Fruit fly (Drosophila melanogaster) whole organism, embryonic: ENCODE measurements around the gene eIF3l.

Source experiments
- Abd-B ChIP-seq: fragments of 200-800 bp; sonication (Bioruptor generic); optimal IDR thresholded peaks from 2 replicates; lab custom pipeline; 2018; ENCODE audit warnings: missing biosample characterization, mild to moderate bottlenecking, missing genetic modification characterization, moderate library complexity
- C15 ChIP-seq: fragments of 200-800 bp; sonication (Bioruptor generic); IDR thresholded peaks from 3 replicates; pipeline ENCODE4 v1.3.6; 2022; ENCODE audit warnings: missing biosample characterization, missing genetic modification characterization
- CG10267 ChIP-seq: fragments of 200-800 bp; sonication (Bioruptor generic); optimal IDR thresholded peaks from 2 replicates; lab custom pipeline; 2018; ENCODE audit warnings: missing biosample characterization, mild to moderate bottlenecking, missing genetic modification characterization, moderate library complexity
- CG10321 ChIP-seq: fragments of 200-800 bp; sonication (Bioruptor generic); IDR thresholded peaks from 2 replicates; pipeline ENCODE4 v1.3.6; 2022; ENCODE audit warnings: missing biosample characterization, missing genetic modification characterization
- CG11398 ChIP-seq: fragments of 200-800 bp; sonication (Bioruptor generic); optimal IDR thresholded peaks from 2 replicates; lab custom pipeline; 2016; ENCODE audit warnings: missing biosample characterization, missing genetic modification characterization
- CG12391 ChIP-seq: fragments of 200-800 bp; sonication (Bioruptor generic); optimal IDR thresholded peaks from 3 replicates; lab custom pipeline; 2018; ENCODE audit warnings: missing biosample characterization, mild to moderate bottlenecking, missing genetic modification characterization, moderate library complexity
- CG12744 ChIP-seq: fragments of 200-800 bp; sonication (Bioruptor generic); optimal IDR thresholded peaks from 2 replicates; lab custom pipeline; 2016; ENCODE audit warnings: missing biosample characterization, missing genetic modification characterization
- CG13296 ChIP-seq: fragments of 200-800 bp; sonication (Bioruptor generic); optimal IDR thresholded peaks from 3 replicates; lab custom pipeline; 2018; ENCODE audit warnings: missing biosample characterization, mild to moderate bottlenecking, missing genetic modification characterization
- CG14050 ChIP-seq: fragments of 200-800 bp; sonication (Bioruptor generic); IDR thresholded peaks from 3 replicates; pipeline ENCODE4 v1.3.6; 2022; ENCODE audit warnings: missing biosample characterization, missing genetic modification characterization
- CG17328 ChIP-seq: fragments of 200-800 bp; sonication (Bioruptor generic); IDR thresholded peaks from 2 replicates; pipeline ENCODE4 v1.3.6; 2022; ENCODE audit warnings: missing biosample characterization, missing genetic modification characterization
- CG17385 ChIP-seq: fragments of 200-800 bp; sonication (Bioruptor generic); optimal IDR thresholded peaks from 3 replicates; lab custom pipeline; 2018; ENCODE audit warnings: missing biosample characterization, mild to moderate bottlenecking, missing genetic modification characterization
- CG2129 ChIP-seq: fragments of 200-800 bp; sonication (Bioruptor generic); IDR thresholded peaks from 2 replicates; pipeline ENCODE4 v1.3.6; 2022; ENCODE audit warnings: missing biosample characterization, missing genetic modification characterization; ENCODE audit not compliant: partially characterized antibody
- CG2202 ChIP-seq: fragments of 200-800 bp; sonication (Bioruptor generic); optimal IDR thresholded peaks from 2 replicates; lab custom pipeline; 2018; ENCODE audit warnings: missing biosample characterization, mild to moderate bottlenecking, missing genetic modification characterization
- CG31224 ChIP-seq: fragments of 200-800 bp; sonication (Bioruptor generic); IDR thresholded peaks from 2 replicates; pipeline ENCODE4 v1.3.6; 2022; ENCODE audit warnings: missing biosample characterization, missing genetic modification characterization
- CG4282 ChIP-seq: fragments of 200-800 bp; sonication (Bioruptor generic); optimal IDR thresholded peaks from 2 replicates; lab custom pipeline; 2016; ENCODE audit warnings: missing biosample characterization, missing genetic modification characterization
- CG5180 ChIP-seq: fragments of 200-800 bp; sonication (Bioruptor generic); optimal IDR thresholded peaks from 3 replicates; lab custom pipeline; 2017; ENCODE audit warnings: missing biosample characterization, missing genetic modification characterization, mild to moderate bottlenecking, moderate library complexity, missing genetic modification reagents
- CG5953 ChIP-seq: fragments of 200-800 bp; sonication (Bioruptor generic); IDR thresholded peaks from 2 replicates; pipeline ENCODE4 v1.3.6; 2022; ENCODE audit warnings: missing biosample characterization, missing genetic modification characterization
- CG8089 ChIP-seq: fragments of 200-800 bp; sonication (Bioruptor generic); optimal IDR thresholded peaks from 3 replicates; lab custom pipeline; 2016; ENCODE audit warnings: missing biosample characterization, missing genetic modification characterization
- CG9727 ChIP-seq: fragments of 200-800 bp; sonication (Bioruptor generic); optimal IDR thresholded peaks from 3 replicates; lab custom pipeline; 2017; ENCODE audit warnings: missing biosample characterization, mild to moderate bottlenecking, missing genetic modification characterization
- CG9876 ChIP-seq: fragments of 200-800 bp; sonication (Bioruptor generic); optimal IDR thresholded peaks from 2 replicates; lab custom pipeline; 2016; ENCODE audit warnings: missing biosample characterization, missing genetic modification characterization
- CHES-1-like ChIP-seq: fragments of 200-800 bp; sonication (Bioruptor generic); optimal IDR thresholded peaks from 2 replicates; lab custom pipeline; 2016; ENCODE audit warnings: missing biosample characterization, missing genetic modification characterization
- CkIIα-i1 ChIP-seq: fragments of 200-800 bp; sonication (Bioruptor generic); IDR thresholded peaks from 2 replicates; pipeline ENCODE4 v1.3.6; 2022; ENCODE audit warnings: missing biosample characterization, missing genetic modification characterization
- CoRest ChIP-seq: fragments of 200-800 bp; sonication (Bioruptor generic); optimal IDR thresholded peaks from 3 replicates; lab custom pipeline; 2018; ENCODE audit warnings: missing biosample characterization, mild to moderate bottlenecking, missing genetic modification characterization, moderate library complexity
- Deaf1 ChIP-seq: fragments of 200-800 bp; optimal IDR thresholded peaks from 3 replicates; lab custom pipeline; 2019; ENCODE audit warnings: missing biosample characterization, mild to moderate bottlenecking, missing genetic modification characterization, moderate library complexity
- Dfd ChIP-seq, 2 experiments: fragments of >200 bp; optimal IDR thresholded peaks; 2 replicates each; lab custom pipeline; 2017; ENCODE audit warnings: missing biosample characterization in 2 of 2, missing genetic modification characterization in 2 of 2
- Dip2 ChIP-seq: fragments of 200-800 bp; sonication (Bioruptor generic); IDR thresholded peaks from 2 replicates; pipeline ENCODE4 v1.3.6; 2022; ENCODE audit warnings: missing biosample characterization, missing genetic modification characterization
- E2f2 ChIP-seq: fragments of 200-800 bp; sonication (Bioruptor generic); IDR thresholded peaks from 2 replicates; pipeline ENCODE4 v1.3.6; 2022; ENCODE audit warnings: missing biosample characterization, missing genetic modification characterization
- Eip74EF ChIP-seq, 2 experiments: fragments of 200-800 bp in 1 of 2; fragments of >200 bp in 1 of 2; sonication (Bioruptor generic) in 1 of 2; optimal IDR thresholded peaks; 2 replicates each; lab custom pipeline; 2017 to 2019; ENCODE audit warnings: missing biosample characterization in 2 of 2, missing genetic modification characterization in 2 of 2, mild to moderate bottlenecking in 1 of 2, moderate library complexity in 1 of 2
- Ets97D ChIP-seq: fragments of 200-800 bp; sonication (Bioruptor generic); optimal IDR thresholded peaks from 3 replicates; lab custom pipeline; 2016; ENCODE audit warnings: missing biosample characterization, missing genetic modification characterization
- H2.0 ChIP-seq: fragments of 200-800 bp; sonication (Bioruptor generic); IDR thresholded peaks from 2 replicates; pipeline ENCODE4 v1.3.6; 2022; ENCODE audit warnings: missing biosample characterization, missing genetic modification characterization
- MTF-1 ChIP-seq: fragments of 200-800 bp; sonication (Bioruptor generic); optimal IDR thresholded peaks from 2 replicates; lab custom pipeline; 2018; ENCODE audit warnings: missing biosample characterization, mild to moderate bottlenecking, missing genetic modification characterization, borderline replicate concordance
- Myb ChIP-seq: fragments of 200-800 bp; sonication (Bioruptor generic); optimal IDR thresholded peaks from 2 replicates; lab custom pipeline; 2016; ENCODE audit warnings: missing biosample characterization, missing genetic modification characterization
- Ravus ChIP-seq: fragments of 200-800 bp; sonication (Bioruptor generic); IDR thresholded peaks from 2 replicates; pipeline ENCODE4 v1.3.6; 2022; ENCODE audit warnings: missing biosample characterization, missing genetic modification characterization
- Rx ChIP-seq: fragments of 200-800 bp; sonication (Bioruptor generic); IDR thresholded peaks from 2 replicates; pipeline ENCODE4 v1.3.6; 2022; ENCODE audit warnings: missing biosample characterization, missing genetic modification characterization
- Sox100B ChIP-seq: fragments of 200-800 bp; sonication (Bioruptor generic); optimal IDR thresholded peaks from 3 replicates; lab custom pipeline; 2018; ENCODE audit warnings: missing biosample characterization, mild to moderate bottlenecking, missing genetic modification characterization
- TFAM ChIP-seq: fragments of 200-800 bp; sonication (Bioruptor generic); optimal IDR thresholded peaks from 2 replicates; lab custom pipeline; 2017; ENCODE audit warnings: missing biosample characterization, missing genetic modification characterization, inconsistent platforms
- aop ChIP-seq: fragments of 200-800 bp; sonication (Bioruptor generic); IDR thresholded peaks from 2 replicates; pipeline ENCODE4 v1.3.6; 2022; ENCODE audit warnings: missing biosample characterization, missing genetic modification characterization
- ash1 ChIP-seq: fragments of 200-800 bp; sonication (Bioruptor generic); optimal IDR thresholded peaks from 2 replicates; lab custom pipeline; 2018; ENCODE audit warnings: missing biosample characterization, mild to moderate bottlenecking, missing genetic modification characterization
- crp ChIP-seq, 2 experiments: fragments of 200-800 bp; sonication (Bioruptor generic); optimal IDR thresholded peaks; 2 replicates in 1 of 2; 3 replicates in 1 of 2; lab custom pipeline; 2017; ENCODE audit warnings: missing biosample characterization in 2 of 2, missing genetic modification characterization in 2 of 2, mild to moderate bottlenecking in 1 of 2, moderate library complexity in 1 of 2
- da ChIP-seq: fragments of 200-800 bp; sonication (Bioruptor generic); optimal IDR thresholded peaks from 2 replicates; lab custom pipeline; 2016; ENCODE audit warnings: missing biosample characterization, missing genetic modification characterization
- esg ChIP-seq: fragments of 200-800 bp; sonication (Bioruptor generic); conservative IDR thresholded peaks from 2 replicates; pipeline ENCODE4 v1.3.6; 2022; ENCODE audit warnings: missing biosample characterization, missing genetic modification characterization
- fru ChIP-seq: fragments of >200 bp; optimal IDR thresholded peaks from 2 replicates; lab custom pipeline; 2017
- hbn ChIP-seq: fragments of 200-800 bp; sonication (Bioruptor generic); IDR thresholded peaks from 2 replicates; pipeline ENCODE4 v1.3.6; 2022; ENCODE audit warnings: missing biosample characterization, missing genetic modification characterization; ENCODE audit not compliant: partially characterized antibody
- maf-S ChIP-seq: fragments of 200-800 bp; sonication (Bioruptor generic); optimal IDR thresholded peaks from 2 replicates; lab custom pipeline; 2016; ENCODE audit warnings: missing biosample characterization, missing genetic modification characterization
- nom ChIP-seq: fragments of 200-800 bp; sonication (Bioruptor generic); optimal IDR thresholded peaks from 2 replicates; lab custom pipeline; 2017; ENCODE audit warnings: missing biosample characterization, missing genetic modification characterization, mild to moderate bottlenecking, moderate library complexity, missing genetic modification reagents
- pfk ChIP-seq: fragments of 200-800 bp; sonication (Bioruptor generic); optimal IDR thresholded peaks from 2 replicates; lab custom pipeline; 2018; ENCODE audit warnings: missing biosample characterization, mild to moderate bottlenecking, missing genetic modification characterization, moderate library complexity
- pita ChIP-seq: fragments of 200-800 bp; sonication (Bioruptor generic); optimal IDR thresholded peaks from 2 replicates; lab custom pipeline; 2017; ENCODE audit warnings: missing biosample characterization, mild to moderate bottlenecking, missing genetic modification characterization
- pzg ChIP-seq: fragments of 200-800 bp; sonication (Bioruptor generic); optimal IDR thresholded peaks from 3 replicates; lab custom pipeline; 2018; ENCODE audit warnings: missing biosample characterization, mild to moderate bottlenecking, missing genetic modification characterization, moderate library complexity
- trh ChIP-seq: fragments of 200-800 bp; sonication (Bioruptor generic); optimal IDR thresholded peaks from 2 replicates; lab custom pipeline; 2016; ENCODE audit warnings: missing biosample characterization, missing genetic modification characterization
- tx ChIP-seq: fragments of 200-800 bp; sonication (Bioruptor generic); optimal IDR thresholded peaks from 2 replicates; lab custom pipeline; 2016; ENCODE audit warnings: missing biosample characterization, missing genetic modification characterization
- unc-4 ChIP-seq: fragments of 200-800 bp; sonication (Bioruptor generic); IDR thresholded peaks from 2 replicates; pipeline ENCODE4 v1.3.6; 2022; ENCODE audit warnings: missing biosample characterization, missing genetic modification characterization; ENCODE audit not compliant: partially characterized antibody
- wor ChIP-seq: fragments of 200-800 bp; sonication (Bioruptor generic); IDR thresholded peaks from 2 replicates; pipeline ENCODE4 v1.3.6; 2022; ENCODE audit warnings: missing biosample characterization, missing genetic modification characterization

eIF3l gene

DNA sequence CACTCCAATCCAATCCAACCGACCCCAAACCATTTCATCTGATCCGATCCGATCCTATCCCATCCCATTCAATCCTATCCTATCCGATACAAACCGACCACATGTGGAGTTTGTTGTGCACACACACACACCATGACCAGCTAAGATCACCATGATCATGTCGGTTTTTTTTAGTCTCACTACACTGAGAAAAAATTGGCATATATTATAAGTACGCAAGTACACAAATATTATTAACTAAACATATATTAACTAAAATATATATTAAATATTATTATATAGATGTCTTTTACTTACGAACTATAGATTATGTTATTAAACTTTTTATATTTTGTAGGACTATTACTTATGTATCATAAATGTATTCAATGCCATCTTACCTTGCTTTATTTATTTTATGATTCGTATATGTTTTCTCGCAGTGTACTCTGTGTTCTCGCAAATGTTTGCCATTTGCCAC lies 43.9 kb downstream of the eIF3l start (continued):
- peak; percentile 55 for TF ChIP-seq CG10267 (tag; lab: Kevin White, UChicago)
- no peak for TF ChIP-seq CG9876 (GFP tag; lab: Kevin White, UChicago)
- TF ChIP-seq CG11398 (GFP tag; lab: Kevin White, UChicago): no peak
- TF ChIP-seq pita (GFP tag; lab: Kevin White, UChicago): no peak
- no peak for TF ChIP-seq unc-4
- no peak for TF ChIP-seq CkIIα-i1 (GFP tag; lab: Robert Waterston, UW)
- peak; percentile 50 for TF ChIP-seq Sox100B (GFP tag; lab: Kevin White, UChicago)
- TF ChIP-seq pfk (GFP tag; lab: Kevin White, UChicago): no peak
- TF ChIP-seq fru (lab: Kevin White, UChicago): no peak
- no peak for TF ChIP-seq CG17328 (GFP tag; lab: Robert Waterston, UW)
- no peak for TF ChIP-seq CG8089
- TF ChIP-seq da (GFP tag; lab: Kevin White, UChicago): no peak
- TF ChIP-seq Abd-B (GFP tag; lab: Kevin White, UChicago): no peak
- peak; percentile 53 for TF ChIP-seq CoRest (tag; lab: Kevin White, UChicago)
- no peak for TF ChIP-seq MTF-1 (GFP tag; lab: Kevin White, UChicago)
- no peak for TF ChIP-seq CG13296 (GFP tag; lab: Kevin White, UChicago)
- no peak for TF ChIP-seq crp (GFP tag; optimal IDR thresholded peaks at IDR 0.05; lab: Kevin White, UChicago)
- no peak for TF ChIP-seq Myb (GFP tag; lab: Kevin White, UChicago)
- TF ChIP-seq Deaf1: no peak
- TF ChIP-seq H2.0 (GFP tag; lab: Robert Waterston, UW): no peak
- no peak for TF ChIP-seq Rx
- TF ChIP-seq aop: no peak
- no peak for TF ChIP-seq CG12744 (GFP tag; lab: Kevin White, UChicago)
- no peak for TF ChIP-seq trh (GFP tag; lab: Kevin White, UChicago)
- no peak for TF ChIP-seq CG14050 (GFP tag; lab: Robert Waterston, UW)
- TF ChIP-seq CG5953 (GFP tag; lab: Robert Waterston, UW): no peak
- TF ChIP-seq TFAM: no peak
- TF ChIP-seq esg (GFP tag; lab: Robert Waterston, UW): no peak
- TF ChIP-seq CG2202 (tag; lab: Kevin White, UChicago): peak; percentile 21
- TF ChIP-seq CG9727: peak; percentile 61
- TF ChIP-seq CHES-1-like (GFP tag; lab: Kevin White, UChicago): no peak
- TF ChIP-seq E2f2 (GFP tag; lab: Robert Waterston, UW): no peak
- TF ChIP-seq wor (GFP tag; lab: Robert Waterston, UW): no peak
- TF ChIP-seq nom (GFP tag; lab: Kevin White, UChicago): peak; percentile 16
- no peak for TF ChIP-seq ash1
- no peak for TF ChIP-seq CG10321 (GFP tag; lab: Robert Waterston, UW)
- no peak for TF ChIP-seq hbn (GFP tag; lab: Robert Waterston, UW)
- TF ChIP-seq Dip2 (GFP tag; lab: Robert Waterston, UW): no peak
- no peak for TF ChIP-seq CG5180 (GFP tag; lab: Kevin White, UChicago)
- TF ChIP-seq Dfd (GFP tag; optimal IDR thresholded peaks at IDR 0.05; lab: Kevin White, UChicago): no peak
- TF ChIP-seq Ets97D: no peak
- no peak for TF ChIP-seq CG2129 (GFP tag; lab: Robert Waterston, UW)
- TF ChIP-seq C15: no peak
- peak; percentile 55 for TF ChIP-seq CG12391
- no peak for TF ChIP-seq pzg (GFP tag; lab: Kevin White, UChicago)
- TF ChIP-seq CG17385: no peak
- no peak for TF ChIP-seq CG31224 (GFP tag; lab: Robert Waterston, UW)
- no peak for TF ChIP-seq tx (GFP tag; lab: Kevin White, UChicago)
- no peak for TF ChIP-seq Eip74EF (GFP tag; optimal IDR thresholded peaks at IDR 0.05; lab: Kevin White, UChicago)
- no peak for TF ChIP-seq maf-S (GFP tag; lab: Kevin White, UChicago)
- no peak for TF ChIP-seq CG4282 (GFP tag; lab: Kevin White, UChicago)
- TF ChIP-seq Ravus (GFP tag; lab: Robert Waterston, UW): no peak
